Fruit fly (Drosophila melanogaster): ENCODE measurements around the gene TMEM216.
A peak's percentile ranks its signal among the peaks of the same experiment; 100 is the strongest.

TMEM216 gene

dm6 chr3R:8746354-8746753 is 30.3 kb downstream of the TMEM216 start:
- TF ChIP-seq CG32121 (GFP tag; IDR thresholded peaks at IDR 0.05) (peak; percentile 84), Pif1A (GFP tag; optimal IDR thresholded peaks at IDR 0.05) (peak; percentile 95), CG12605 (GFP tag; IDR thresholded peaks at IDR 0.05) (peak; percentile 84), CG10348 (GFP tag; IDR thresholded peaks at IDR 0.05) (no peak), CG14655 (GFP tag; optimal IDR thresholded peaks at IDR 0.05) (peak; percentile 72), fd96Ca (GFP tag; IDR thresholded peaks at IDR 0.05) (peak; percentile 52), D1 (tag; optimal IDR thresholded peaks at IDR 0.05) (peak; percentile 56), Pif1B (GFP tag; optimal IDR thresholded peaks at IDR 0.05) (peak; percentile 92), CG34367 (tag; optimal IDR thresholded peaks at IDR 0.05) (peak; percentile 68), Ets98B (GFP tag; IDR thresholded peaks at IDR 0.05) (peak; percentile 73), CG13204 (GFP tag; optimal IDR thresholded peaks at IDR 0.05) (peak; percentile 6), rn (GFP tag; IDR thresholded peaks at IDR 0.05) (0 out of 2 replicates have a peak, but pooled peaks have one; percentile 28), EcR (GFP tag; optimal IDR thresholded peaks at IDR 0.05) (no peak), CG9948 (tag; optimal IDR thresholded peaks at IDR 0.05) (peak; percentile 78), CG17806 (tag; optimal IDR thresholded peaks at IDR 0.05) (peak; percentile 79), CG4496 (GFP tag; IDR thresholded peaks at IDR 0.05) (peak; percentile 87), CG8301 (tag; optimal IDR thresholded peaks at IDR 0.05) (peak; percentile 76), CG15710 (tag; optimal IDR thresholded peaks at IDR 0.05) (peak; percentile 77), CG8159 (tag; optimal IDR thresholded peaks at IDR 0.05) (peak; percentile 86), Snoo (tag; optimal IDR thresholded peaks at IDR 0.05) (peak; percentile 80), gl (tag; optimal IDR thresholded peaks at IDR 0.05) (peak; percentile 42)

dm6 chr3R:8747134-8747870 is 31.3 kb downstream of the TMEM216 start, which contains the start of the genes CG9801 and Nasp:
Gene CG9801, minus strand, starts transcription at chr3R:8747675.
Gene Nasp, plus strand, starts transcription at chr3R:8747798.
- TF ChIP-seq CG12605 (GFP tag; IDR thresholded peaks at IDR 0.05), result 0 out of 2 replicates have a peak, but pooled peaks have one; percentile 6
- TF ChIP-seq CG14655 (GFP tag; optimal IDR thresholded peaks at IDR 0.05), result no peak
- TF ChIP-seq Snoo (tag; optimal IDR thresholded peaks at IDR 0.05), result peak; percentile 21
- TF ChIP-seq Ets98B (GFP tag; IDR thresholded peaks at IDR 0.05), result peak; percentile 17; the same call in 1 of the 2 replicates
- no peak for TF ChIP-seq CG8301 (tag; optimal IDR thresholded peaks at IDR 0.05)
- no peak for TF ChIP-seq rn (GFP tag; IDR thresholded peaks at IDR 0.05)
- TF ChIP-seq fd96Ca (GFP tag; IDR thresholded peaks at IDR 0.05), result no peak; the same call in 2 of the 3 replicates
- TF ChIP-seq Pif1B (GFP tag; optimal IDR thresholded peaks at IDR 0.05), result no peak
- peak; percentile 2 for TF ChIP-seq CG9948 (tag; optimal IDR thresholded peaks at IDR 0.05)
- no peak for TF ChIP-seq CG34367 (tag; optimal IDR thresholded peaks at IDR 0.05)
- peak; percentile 18 for TF ChIP-seq Pif1A (GFP tag; optimal IDR thresholded peaks at IDR 0.05)
- TF ChIP-seq CG10348 (GFP tag; IDR thresholded peaks at IDR 0.05), result no peak
- no peak for TF ChIP-seq CG13204 (GFP tag; optimal IDR thresholded peaks at IDR 0.05)
- no peak for TF ChIP-seq D1 (tag; optimal IDR thresholded peaks at IDR 0.05)
- no peak for TF ChIP-seq CG15710 (tag; optimal IDR thresholded peaks at IDR 0.05)
- TF ChIP-seq CG8159 (tag; optimal IDR thresholded peaks at IDR 0.05), result no peak
- TF ChIP-seq CG17806 (tag; optimal IDR thresholded peaks at IDR 0.05), result no peak
- no peak for TF ChIP-seq gl (tag; optimal IDR thresholded peaks at IDR 0.05)
- no peak for TF ChIP-seq CG32121 (GFP tag; IDR thresholded peaks at IDR 0.05)
- no peak for TF ChIP-seq EcR (GFP tag; optimal IDR thresholded peaks at IDR 0.05)
- TF ChIP-seq CG4496 (GFP tag; IDR thresholded peaks at IDR 0.05), result no peak

DNA sequence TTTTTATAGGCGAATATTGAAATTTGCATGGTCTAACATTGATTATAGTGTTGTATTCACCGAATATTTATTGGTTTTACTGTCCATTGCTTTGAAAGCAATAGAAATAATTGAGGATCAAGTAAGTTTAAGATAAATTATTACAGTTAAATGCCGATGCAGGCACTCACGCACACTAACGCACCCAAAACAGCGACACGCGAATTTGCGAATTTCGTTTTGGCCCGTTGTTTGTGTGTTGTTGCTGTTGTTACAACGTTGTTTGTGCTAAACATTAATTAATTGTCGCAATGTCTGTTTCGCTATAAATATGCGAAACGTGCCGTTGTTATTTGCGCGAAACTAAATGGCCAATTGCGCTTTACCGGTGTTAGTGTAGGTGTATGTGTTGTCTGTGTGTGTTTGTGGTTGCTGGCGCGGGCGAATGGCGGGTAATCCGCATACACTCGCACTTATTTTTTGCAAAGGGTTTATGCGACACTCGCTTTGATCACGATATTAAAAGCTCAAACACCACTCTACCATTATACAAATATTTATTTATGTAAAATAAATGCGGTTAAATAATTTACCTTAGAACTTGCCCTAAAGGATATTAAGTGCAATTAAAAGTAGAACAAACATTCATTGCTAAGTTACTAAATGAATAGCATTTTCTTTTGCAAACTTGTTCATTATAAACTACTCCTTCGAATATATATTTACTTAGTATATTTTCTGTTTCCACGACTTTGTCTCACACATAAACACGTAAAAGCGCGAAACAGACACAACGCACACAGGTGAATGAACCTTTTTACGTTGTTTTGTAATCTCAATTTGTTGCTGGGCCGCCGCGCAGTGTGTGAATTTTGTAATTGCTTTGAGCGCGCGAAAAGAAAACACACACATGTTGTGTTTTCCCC is 32.1 kb downstream of the TMEM216 start:
- TF ChIP-seq gl (tag; optimal IDR thresholded peaks at IDR 0.05) (peak; percentile 1), CG4496 (GFP tag; IDR thresholded peaks at IDR 0.05) (peak; percentile 75; the same call in 2 of the 3 replicates), CG32121 (GFP tag; IDR thresholded peaks at IDR 0.05) (peak; percentile 83), CG10348 (GFP tag; IDR thresholded peaks at IDR 0.05) (0 out of 2 replicates have a peak, but pooled peaks have one; percentile 40), Pif1B (GFP tag; optimal IDR thresholded peaks at IDR 0.05) (peak; percentile 94), EcR (GFP tag; optimal IDR thresholded peaks at IDR 0.05) (peak; percentile 94), D1 (tag; optimal IDR thresholded peaks at IDR 0.05) (peak; percentile 32), CG8301 (tag; optimal IDR thresholded peaks at IDR 0.05) (peak; percentile 72), CG9948 (tag; optimal IDR thresholded peaks at IDR 0.05) (no peak), CG8159 (tag; optimal IDR thresholded peaks at IDR 0.05) (peak; percentile 79), CG12605 (GFP tag; IDR thresholded peaks at IDR 0.05) (peak; percentile 42; the same call in 1 of the 2 replicates), Snoo (tag; optimal IDR thresholded peaks at IDR 0.05) (peak; percentile 83), rn (GFP tag; IDR thresholded peaks at IDR 0.05) (peak; percentile 40), Ets98B (GFP tag; IDR thresholded peaks at IDR 0.05) (peak; percentile 68), CG17806 (tag; optimal IDR thresholded peaks at IDR 0.05) (peak; percentile 64), CG14655 (GFP tag; optimal IDR thresholded peaks at IDR 0.05) (peak; percentile 77), Pif1A (GFP tag; optimal IDR thresholded peaks at IDR 0.05) (peak; percentile 96), fd96Ca (GFP tag; IDR thresholded peaks at IDR 0.05) (peak; percentile 58; the same call in 2 of the 3 replicates), CG15710 (tag; optimal IDR thresholded peaks at IDR 0.05) (peak; percentile 77), CG13204 (GFP tag; optimal IDR thresholded peaks at IDR 0.05) (peak; percentile 40), CG34367 (tag; optimal IDR thresholded peaks at IDR 0.05) (peak; percentile 71)

DNA sequence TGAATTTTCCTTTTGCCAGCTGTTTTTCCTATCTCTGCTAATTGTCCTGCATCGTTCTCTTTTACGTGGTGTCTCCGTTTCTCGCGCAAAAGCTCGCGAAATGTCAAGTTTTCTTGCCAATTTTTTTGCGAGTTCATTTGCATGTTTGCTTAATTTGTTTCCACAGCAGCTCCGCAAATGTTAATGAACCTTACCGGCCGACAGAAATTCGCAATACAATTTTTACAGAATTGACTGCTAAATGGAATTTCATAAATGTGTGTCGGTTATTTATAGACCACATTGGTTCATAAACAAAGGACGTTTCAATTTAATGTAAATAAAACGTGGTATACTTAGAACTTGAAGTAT is 32.7 kb downstream of the TMEM216 start:
- TF ChIP-seq CG8301 (tag; optimal IDR thresholded peaks at IDR 0.05) (no peak), CG10348 (GFP tag; IDR thresholded peaks at IDR 0.05) (no peak), Pif1A (GFP tag; optimal IDR thresholded peaks at IDR 0.05) (no peak), CG8159 (tag; optimal IDR thresholded peaks at IDR 0.05) (no peak), CG32121 (GFP tag; IDR thresholded peaks at IDR 0.05) (no peak), CG17806 (tag; optimal IDR thresholded peaks at IDR 0.05) (no peak), rn (GFP tag; IDR thresholded peaks at IDR 0.05) (no peak)

Data from whole organism, pupa.